Worm (Caenorhabditis elegans) whole organism, L3 larva: Measurements from ENCODE around the gene rpn-13.

Experiments
- R02D3.7 ChIP-seq: fragments of 150-350 bp; optimal IDR thresholded peaks from 2 replicates; lab custom pipeline; 2014; ENCODE audit warnings: missing biosample characterization, missing genetic modification characterization
- ZK546.5 ChIP-seq: sonication (generic microtip); optimal IDR thresholded peaks from 2 replicates; lab custom pipeline; 2017; ENCODE audit warnings: missing biosample characterization, missing genetic modification characterization
- ama-1 ChIP-seq: fragments of 150-350 bp; optimal IDR thresholded peaks from 2 replicates; lab custom pipeline; 2018
- ceh-16 ChIP-seq: sonication (generic microtip); optimal IDR thresholded peaks from 2 replicates; lab custom pipeline; 2017; ENCODE audit warnings: missing biosample characterization, missing genetic modification characterization
- ceh-28 ChIP-seq: fragments of 150-350 bp; optimal IDR thresholded peaks from 2 replicates; lab custom pipeline; 2014; ENCODE audit warnings: missing biosample characterization, missing genetic modification reagents, missing genetic modification characterization
- ceh-9 ChIP-seq: sonication (generic microtip); optimal IDR thresholded peaks from 2 replicates; lab custom pipeline; 2018; ENCODE audit warnings: missing biosample characterization, missing genetic modification characterization
- daf-12 ChIP-seq: fragments of 150-350 bp; optimal IDR thresholded peaks from 2 replicates; lab custom pipeline; 2014; ENCODE audit warnings: missing biosample characterization, missing genetic modification reagents, missing genetic modification characterization
- egl-5 ChIP-seq: fragments of 150-350 bp; optimal IDR thresholded peaks from 2 replicates; lab custom pipeline; 2017; ENCODE audit warnings: missing biosample characterization, missing genetic modification reagents, missing genetic modification characterization, inconsistent platforms
- elt-1 ChIP-seq: fragments of 150-350 bp; optimal IDR thresholded peaks from 2 replicates; lab custom pipeline; 2014; ENCODE audit warnings: missing biosample characterization, missing genetic modification characterization
- elt-2 ChIP-seq: sonication (generic microtip); optimal IDR thresholded peaks from 2 replicates; lab custom pipeline; 2016; ENCODE audit warnings: missing genetic modification reagents, mild to moderate bottlenecking, missing genetic modification characterization, missing compliant biosample characterization
- elt-3 ChIP-seq, 3 experiments: fragments of 150-350 bp in 1 of 3; sonication (generic microtip) in 2 of 3; optimal IDR thresholded peaks; 2 replicates in 2 of 3; 4 replicates in 1 of 3; lab custom pipeline; 2014 to 2017; ENCODE audit warnings: missing biosample characterization in 3 of 3, missing genetic modification characterization in 3 of 3
- fos-1 ChIP-seq: fragments of 150-350 bp; optimal IDR thresholded peaks from 2 replicates; lab custom pipeline; 2014; ENCODE audit warnings: missing biosample characterization, missing genetic modification characterization
- jun-1 ChIP-seq: fragments of 150-350 bp; optimal IDR thresholded peaks from 2 replicates; lab custom pipeline; 2014; ENCODE audit warnings: missing biosample characterization, missing genetic modification reagents, missing genetic modification characterization
- lin-39 ChIP-seq: fragments of 150-350 bp; optimal IDR thresholded peaks from 2 replicates; lab custom pipeline; 2018; ENCODE audit warnings: missing biosample characterization, missing genetic modification reagents, missing genetic modification characterization
- lsy-12 ChIP-seq: sonication (generic microtip); optimal IDR thresholded peaks from 2 replicates; lab custom pipeline; 2016; ENCODE audit warnings: mild to moderate bottlenecking, missing genetic modification characterization, missing compliant biosample characterization
- nfya-1 ChIP-seq: sonication (generic microtip); optimal IDR thresholded peaks from 2 replicates; lab custom pipeline; 2017; ENCODE audit warnings: missing genetic modification characterization, mild to moderate bottlenecking, missing compliant biosample characterization, antibody characterized with exemption, moderate library complexity; ENCODE audit not compliant: insufficient read depth
- nhr-11 ChIP-seq: fragments of 150-350 bp; optimal IDR thresholded peaks from 2 replicates; lab custom pipeline; 2014; ENCODE audit warnings: missing biosample characterization, missing genetic modification characterization
- nhr-23 ChIP-seq: fragments of 150-350 bp; optimal IDR thresholded peaks from 2 replicates; lab custom pipeline; 2014; ENCODE audit warnings: missing biosample characterization, missing genetic modification reagents, missing genetic modification characterization
- nhr-25 ChIP-seq: sonication (generic microtip); optimal IDR thresholded peaks from 2 replicates; lab custom pipeline; 2017; ENCODE audit warnings: missing biosample characterization, missing genetic modification characterization
- nhr-28 ChIP-seq: fragments of 150-350 bp; optimal IDR thresholded peaks from 2 replicates; lab custom pipeline; 2014; ENCODE audit warnings: missing biosample characterization, missing genetic modification characterization
- nhr-43 ChIP-seq: sonication (generic microtip); optimal IDR thresholded peaks from 2 replicates; lab custom pipeline; 2016; ENCODE audit warnings: mild to moderate bottlenecking, missing genetic modification characterization, missing compliant biosample characterization; ENCODE audit not compliant: poor library complexity, severe bottlenecking
- nhr-77 ChIP-seq: fragments of 150-350 bp; optimal IDR thresholded peaks from 2 replicates; lab custom pipeline; 2014; ENCODE audit warnings: missing biosample characterization, missing genetic modification characterization
- pha-4 ChIP-seq: fragments of 150-350 bp; optimal IDR thresholded peaks from 2 replicates; lab custom pipeline; 2014; ENCODE audit warnings: missing biosample characterization, missing genetic modification reagents, missing genetic modification characterization
- pqm-1 ChIP-seq: fragments of 150-350 bp; optimal IDR thresholded peaks from 2 replicates; lab custom pipeline; 2017; ENCODE audit warnings: missing biosample characterization, missing genetic modification characterization, inconsistent platforms
- sea-2 ChIP-seq: fragments of 150-350 bp; sonication (generic microtip); optimal IDR thresholded peaks from 4 replicates; lab custom pipeline; 2014; ENCODE audit warnings: missing biosample characterization, missing genetic modification reagents, missing genetic modification characterization
- skn-1 ChIP-seq: fragments of 150-350 bp; optimal IDR thresholded peaks from 2 replicates; lab custom pipeline; 2014; ENCODE audit warnings: missing biosample characterization, missing genetic modification characterization
- snpc-4 ChIP-seq: fragments of 150-350 bp; optimal IDR thresholded peaks from 2 replicates; lab custom pipeline; 2014; ENCODE audit warnings: missing biosample characterization, missing genetic modification characterization
- tbx-2 ChIP-seq: sonication (generic microtip); optimal IDR thresholded peaks from 2 replicates; lab custom pipeline; 2016; ENCODE audit warnings: mild to moderate bottlenecking, missing genetic modification characterization, missing compliant biosample characterization
- zag-1 ChIP-seq: fragments of 150-350 bp; optimal IDR thresholded peaks from 2 replicates; lab custom pipeline; 2014; ENCODE audit warnings: missing biosample characterization, missing genetic modification characterization
- ztf-4 ChIP-seq: fragments of 150-350 bp; optimal IDR thresholded peaks from 2 replicates; lab custom pipeline; 2014; ENCODE audit warnings: missing biosample characterization, missing genetic modification characterization

rpn-13 gene

ce11 chrIII:6362323-6362922 lies 20.7 kb upstream of the rpn-13 start:
- TF ChIP-seq pha-4 (tag; lab: Kevin White, UChicago) (peak; percentile 37), nfya-1 (tag; lab: Kevin White, UChicago) (peak; percentile 33), nhr-25 (tag; lab: Kevin White, UChicago) (peak; percentile 51), nhr-77 (tag; lab: Kevin White, UChicago) (no peak), ZK546.5 (tag; lab: Kevin White, UChicago) (no peak), ceh-16 (tag; lab: Kevin White, UChicago) (no peak), nhr-28 (tag; lab: Kevin White, UChicago) (no peak), elt-1 (tag; lab: Kevin White, UChicago) (peak; percentile 56), nhr-11 (tag; lab: Kevin White, UChicago) (no peak), ama-1 (lab: Kevin White, UChicago) (peak; percentile 31), elt-3 (tag; optimal IDR thresholded peaks at IDR 0.05; lab: Kevin White, UChicago) (no peak), nhr-43 (tag; lab: Kevin White, UChicago) (peak; percentile 71), fos-1 (peak; percentile 7), jun-1 (peak; percentile 40), sea-2 (no peak), nhr-23 (tag; lab: Kevin White, UChicago) (peak; percentile 56), zag-1 (tag; lab: Kevin White, UChicago) (no peak), daf-12 (tag; lab: Kevin White, UChicago) (no peak), egl-5 (no peak)

- TF ChIP-seq elt-2 (tag; lab: Kevin White, UChicago) (peak; percentile 97), lsy-12 (tag; lab: Kevin White, UChicago) (no peak), R02D3.7 (tag; lab: Kevin White, UChicago) (no peak), pha-4 (tag; lab: Kevin White, UChicago) (peak; percentile 59), tbx-2 (tag; lab: Kevin White, UChicago) (no peak), ceh-28 (tag; lab: Kevin White, UChicago) (no peak), nhr-25 (tag; lab: Kevin White, UChicago) (no peak), ceh-9 (tag; lab: Kevin White, UChicago) (no peak), nhr-28 (tag; lab: Kevin White, UChicago) (no peak), jun-1 (peak; percentile 19), elt-1 (tag; lab: Kevin White, UChicago) (no peak), skn-1 (tag; lab: Kevin White, UChicago) (peak; percentile 21), pqm-1 (tag; lab: Kevin White, UChicago) (peak; percentile 98)
These were observed 19.8 kb upstream of the rpn-13 start for ce11 chrIII:6361560-6361959.

- TF ChIP-seq jun-1 (no peak), ceh-16 (tag; lab: Kevin White, UChicago) (no peak), nhr-23 (tag; lab: Kevin White, UChicago) (peak; percentile 52), nfya-1 (tag; lab: Kevin White, UChicago) (no peak), nhr-43 (tag; lab: Kevin White, UChicago) (peak; percentile 29), ztf-4 (tag; lab: Kevin White, UChicago) (no peak), elt-2 (tag; lab: Kevin White, UChicago) (peak; percentile 61), elt-1 (tag; lab: Kevin White, UChicago) (peak; percentile 24), snpc-4 (tag; lab: Kevin White, UChicago) (no peak)
- TF ChIP-seq, all 47 proteins: peak for 4
These were observed 19.1 kb upstream of the rpn-13 start for ce11 chrIII:6360825-6361224.

ce11 chrIII:6360114-6360513 lies 18.4 kb upstream of the rpn-13 start:
- peak; percentile 49 for TF ChIP-seq elt-1 (tag; lab: Kevin White, UChicago)
- TF ChIP-seq lin-39 (tag; lab: Kevin White, UChicago) = peak; percentile 44
- TF ChIP-seq egl-5 = no peak
- TF ChIP-seq lsy-12 (tag; lab: Kevin White, UChicago) = no peak
- TF ChIP-seq nhr-43 (tag; lab: Kevin White, UChicago) = peak; percentile 42
- TF ChIP-seq nfya-1 (tag; lab: Kevin White, UChicago) = peak; percentile 42
